Fruit fly (Drosophila melanogaster) whole organism, prepupa: ENCODE measurements around the gene Aos1.
"Not testable (repeated sequence)": the region's sequence is repeated elsewhere in the genome, so short reads cannot be mapped to it uniquely, and the experiment has no call there.

ENCODE experiments used
- CG3032 ChIP-seq: fragments of 200-800 bp; optimal IDR thresholded peaks from 2 replicates; lab custom pipeline; 2019; ENCODE audit warnings: missing biosample characterization, mild to moderate bottlenecking, missing genetic modification characterization, moderate library complexity
- CG3919 ChIP-seq: fragments of 200-800 bp; sonication (Bioruptor generic); optimal IDR thresholded peaks from 3 replicates; lab custom pipeline; 2016; ENCODE audit warnings: missing biosample characterization, missing genetic modification characterization
- CG8319 ChIP-seq: fragments of 200-800 bp; sonication (Bioruptor generic); optimal IDR thresholded peaks from 3 replicates; lab custom pipeline; 2016; ENCODE audit warnings: missing biosample characterization, missing genetic modification characterization
- CG9139 ChIP-seq: fragments of 200-800 bp; sonication (Bioruptor generic); optimal IDR thresholded peaks from 3 replicates; lab custom pipeline; 2017; ENCODE audit warnings: missing biosample characterization, mild to moderate bottlenecking, missing genetic modification characterization
- Lpt ChIP-seq: fragments of 200-800 bp; sonication (Bioruptor generic); optimal IDR thresholded peaks from 3 replicates; lab custom pipeline; 2016; ENCODE audit warnings: missing biosample characterization, missing genetic modification characterization
- cyc ChIP-seq: fragments of 200-800 bp; sonication (Bioruptor generic); optimal IDR thresholded peaks from 3 replicates; lab custom pipeline; 2016; ENCODE audit warnings: missing biosample characterization, missing genetic modification characterization
- vri ChIP-seq: fragments of 200-800 bp; sonication (Bioruptor generic); optimal IDR thresholded peaks from 3 replicates; lab custom pipeline; 2016; ENCODE audit warnings: missing biosample characterization, mild to moderate bottlenecking, missing genetic modification characterization

DNA sequence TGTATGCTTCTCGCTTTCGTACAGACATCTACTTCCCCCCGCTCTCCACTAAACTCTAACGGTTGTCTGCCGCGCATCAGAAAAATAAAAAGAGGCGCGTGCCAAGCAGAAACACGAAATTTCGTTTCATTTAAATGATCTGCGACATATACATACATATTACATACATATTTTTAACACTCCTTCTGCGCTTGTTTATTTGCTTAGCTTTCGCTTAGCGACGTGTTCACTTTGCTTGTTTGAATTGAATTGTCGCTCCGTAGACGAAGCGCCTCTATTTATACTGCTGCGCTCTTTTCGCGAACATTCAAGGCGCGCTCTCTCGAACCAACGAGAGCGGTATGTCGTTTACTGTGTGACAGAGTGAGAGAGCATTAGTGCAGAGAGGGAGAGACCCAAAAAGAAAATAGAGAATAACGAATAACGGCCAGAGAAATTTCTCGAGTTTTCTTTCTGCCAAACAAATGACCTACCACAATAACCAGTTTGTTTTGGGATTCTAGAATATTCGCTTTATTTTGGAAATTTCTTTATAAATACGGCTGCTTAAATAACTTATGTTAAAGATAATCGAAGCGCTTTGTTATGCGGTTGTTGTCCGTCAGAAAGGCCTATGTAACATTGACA, 43.7 kb upstream of the Aos1 start:
- not testable (repeated sequence) for TF ChIP-seq vri (GFP tag; lab: Kevin White, UChicago); CG8319 (GFP tag; lab: Kevin White, UChicago); cyc (GFP tag; lab: Kevin White, UChicago); CG3919 (GFP tag; lab: Kevin White, UChicago); CG9139 (GFP tag; lab: Kevin White, UChicago); Lpt (GFP tag; lab: Kevin White, UChicago); CG3032 (tag; lab: Kevin White, UChicago)
